Worm (Caenorhabditis elegans): ENCODE data around the gene fbxa-42.

ce11 chrIII:2308026-2308425 is 46.8 kb upstream of the fbxa-42 start, which contains the start of the genes fbxa-1 and Y54F10BM.20:
- no peak for TF ChIP-seq sptf-1 (tag; optimal IDR thresholded peaks at IDR 0.05)
- no peak for TF ChIP-seq nhr-2 (tag; optimal IDR thresholded peaks at IDR 0.05)
- TF ChIP-seq mab-5 (tag; optimal IDR thresholded peaks at IDR 0.05): no peak
- no peak for TF ChIP-seq lsy-2 (tag; optimal IDR thresholded peaks at IDR 0.05)
- no peak for TF ChIP-seq ceh-39 (tag; optimal IDR thresholded peaks at IDR 0.05)
- no peak for TF ChIP-seq nhr-237 (tag; optimal IDR thresholded peaks at IDR 0.05)
- TF ChIP-seq nhr-12 (tag; optimal IDR thresholded peaks at IDR 0.05): no peak
- no peak for TF ChIP-seq ceh-83 (GFP tag; optimal IDR thresholded peaks at IDR 0.05)
- TF ChIP-seq unc-39 (tag; optimal IDR thresholded peaks at IDR 0.05): no peak
- TF ChIP-seq pha-4 (tag; optimal IDR thresholded peaks at IDR 0.05): no peak
- no peak for TF ChIP-seq elt-3 (tag; optimal IDR thresholded peaks at IDR 0.05)
- TF ChIP-seq snpc-4 (tag; optimal IDR thresholded peaks at IDR 0.05): no peak
- TF ChIP-seq ztf-11 (tag; optimal IDR thresholded peaks at IDR 0.05): no peak
- TF ChIP-seq lin-13 (tag; optimal IDR thresholded peaks at IDR 0.05): no peak
